Worm (Caenorhabditis elegans): ENCODE data around the gene eef-1A.2.

The eef-1A.2 gene

DNA sequence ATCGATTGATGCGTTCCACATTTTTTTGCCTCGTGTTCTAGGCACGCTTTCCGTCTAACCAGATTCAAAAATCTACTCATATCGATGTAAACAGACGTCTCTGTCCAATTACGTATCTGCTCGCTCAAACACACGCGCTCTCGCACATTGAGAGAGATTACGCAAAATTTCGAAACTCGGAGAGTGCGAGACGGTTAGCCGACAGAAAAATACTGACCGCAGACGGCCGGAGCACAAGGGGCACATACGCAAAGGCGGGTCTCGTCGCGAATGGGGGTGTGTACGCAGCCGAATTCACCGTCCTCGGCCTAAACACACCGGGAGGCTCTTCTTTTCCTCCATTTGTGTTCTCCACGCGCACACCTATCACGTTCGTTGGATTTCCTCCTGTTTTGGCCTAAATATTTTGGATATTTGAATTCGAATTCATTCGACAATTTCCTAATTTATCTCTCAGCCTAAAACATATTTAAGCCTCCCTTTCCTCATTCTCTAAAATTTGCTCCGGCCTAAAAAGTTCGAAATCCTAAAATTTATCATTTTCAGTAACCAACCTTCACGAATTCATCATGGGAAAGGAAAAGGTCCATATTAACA is at the start of gene eef-1A.2:
Gene eef-1A.2 (plus strand): TSS at position 547 of the 597 bp plus-strand sequence.
- no peak for TF ChIP-seq unc-62 (GFP tag; optimal IDR thresholded peaks at IDR 0.05)

DNA sequence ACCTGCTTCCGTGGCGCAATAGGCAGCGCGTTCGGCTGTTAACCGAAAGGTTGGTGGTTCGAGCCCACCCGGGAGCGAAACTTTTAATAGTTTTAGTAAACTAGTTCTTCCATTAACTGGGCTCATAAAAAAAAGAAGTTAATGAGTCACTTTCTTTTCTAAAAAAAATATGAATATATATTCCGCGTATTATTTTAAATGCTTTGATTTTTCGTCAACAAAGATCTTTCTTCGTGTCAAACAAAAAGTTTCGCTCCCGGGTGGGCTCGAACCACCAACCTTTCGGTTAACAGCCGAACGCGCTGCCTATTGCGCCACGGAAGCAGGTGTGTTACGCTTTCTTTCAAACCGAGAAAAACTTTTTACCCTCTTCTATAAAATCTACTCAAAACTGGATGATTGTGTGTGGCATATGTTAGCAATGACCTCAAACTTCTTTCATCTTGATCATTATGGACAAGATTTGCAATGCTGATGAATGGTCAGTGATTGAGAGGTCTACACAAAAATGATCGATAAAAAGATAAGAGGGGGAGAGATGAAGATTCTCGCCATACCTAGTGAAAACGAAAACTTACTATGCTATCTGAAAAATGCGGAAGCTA is 49.6 kb upstream of the eef-1A.2 start:
- no peak for TF ChIP-seq unc-62 (GFP tag; optimal IDR thresholded peaks at IDR 0.05)

ce11 chrX:7776509-7777001 is 46.9 kb upstream of the eef-1A.2 start, which contains the start of gene mec-7:
Gene mec-7, minus strand, starts transcription at chrX:7776689.
- no peak for TF ChIP-seq unc-62 (GFP tag; optimal IDR thresholded peaks at IDR 0.05)

- no peak for TF ChIP-seq unc-62 (GFP tag; optimal IDR thresholded peaks at IDR 0.05)
Measured at ce11 chrX:7778786-7779185, 44.7 kb upstream of the eef-1A.2 start.

ce11 chrX:7779527-7780033 is 43.9 kb upstream of the eef-1A.2 start, which contains the start of gene ZK154.1:
Gene ZK154.1, plus strand, starts transcription at chrX:7779577.
- no peak for TF ChIP-seq unc-62 (GFP tag; optimal IDR thresholded peaks at IDR 0.05)

- TF ChIP-seq unc-62 (GFP tag; optimal IDR thresholded peaks at IDR 0.05) = no peak
Measured at ce11 chrX:7781827-7782226, 41.6 kb upstream of the eef-1A.2 start.

ce11 chrX:7782389-7782788 is 41.1 kb upstream of the eef-1A.2 start, which contains the start of gene ZK154.4:
Gene ZK154.4, minus strand, starts transcription at chrX:7782415.
- no peak for TF ChIP-seq unc-62 (GFP tag; optimal IDR thresholded peaks at IDR 0.05)

ce11 chrX:7787885-7788353 is 35.5 kb upstream of the eef-1A.2 start, which contains the start of gene ZK154.5:
Gene ZK154.5, minus strand, starts transcription at chrX:7787935.
- TF ChIP-seq unc-62 (GFP tag; optimal IDR thresholded peaks at IDR 0.05) = no peak

DNA sequence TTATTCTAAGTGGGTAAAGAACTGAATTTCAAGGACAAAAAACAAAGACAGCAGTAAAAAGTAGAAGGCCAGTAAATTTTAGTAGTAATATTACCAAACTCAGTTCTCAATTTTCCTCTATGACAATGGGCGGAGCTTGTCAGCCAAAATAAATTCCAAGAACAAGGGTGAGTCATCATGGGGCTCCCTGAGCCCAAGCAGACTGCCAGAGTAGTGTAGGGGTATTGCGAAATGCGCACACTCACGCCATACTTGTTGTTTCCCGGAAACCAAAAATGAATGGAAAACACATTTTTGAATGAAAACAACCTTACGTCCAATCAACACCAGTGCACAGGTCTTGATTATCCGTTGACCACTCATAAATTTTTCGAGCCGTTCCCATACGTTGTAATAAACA is 31.7 kb upstream of the eef-1A.2 start:
- no peak for TF ChIP-seq unc-62 (GFP tag; optimal IDR thresholded peaks at IDR 0.05)

- TF ChIP-seq unc-62 (GFP tag; optimal IDR thresholded peaks at IDR 0.05) = no peak
Measured at ce11 chrX:7793377-7794041, 29.9 kb upstream of the eef-1A.2 start, which contains the start of gene ZK154.6. Gene ZK154.6, minus strand, starts transcription at chrX:7793563.

ce11 chrX:7794306-7794743 is 29.1 kb upstream of the eef-1A.2 start:
- no peak for TF ChIP-seq unc-62 (GFP tag; optimal IDR thresholded peaks at IDR 0.05)

DNA sequence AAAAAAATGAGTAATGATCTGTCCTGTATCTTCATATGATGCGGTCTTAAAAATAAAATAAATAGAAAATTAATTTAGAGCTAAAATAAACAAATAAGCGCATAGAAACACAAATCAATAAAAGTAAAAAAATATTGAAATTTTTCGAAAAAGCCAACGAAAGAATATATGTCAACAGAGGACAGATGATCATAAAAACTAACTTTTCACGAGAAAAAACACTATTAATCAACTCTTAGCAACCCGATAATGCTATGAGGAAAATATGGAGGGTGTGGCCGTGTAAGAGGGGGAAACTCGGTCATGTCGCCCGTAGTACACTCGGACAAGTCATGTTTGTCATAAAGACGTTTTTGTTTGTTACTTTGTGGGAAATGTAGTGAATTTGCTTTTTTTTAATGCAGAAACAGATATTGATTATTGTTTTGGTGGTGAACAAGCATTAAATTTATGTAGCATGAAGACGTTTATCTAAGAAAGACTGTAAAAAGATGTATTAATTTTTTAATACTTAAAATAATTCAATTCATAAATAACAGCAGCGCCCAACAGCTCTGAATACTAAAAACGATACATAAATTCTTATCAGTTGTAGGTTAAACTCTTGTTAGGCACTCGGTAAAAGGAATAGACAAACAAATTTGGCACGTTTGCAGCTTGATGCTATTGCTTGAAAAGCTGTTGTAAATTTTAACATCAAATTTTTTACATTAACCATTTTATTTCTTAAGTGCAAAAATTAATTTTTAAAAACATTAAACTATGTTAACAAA is 25.0 kb upstream of the eef-1A.2 start, which contains the start of gene adm-4:
Gene adm-4 (minus strand): TSS at position 51 of the 773 bp plus-strand sequence.
- no peak for TF ChIP-seq unc-62 (GFP tag; optimal IDR thresholded peaks at IDR 0.05)

- TF ChIP-seq unc-62 (GFP tag; optimal IDR thresholded peaks at IDR 0.05) = no peak
Measured at ce11 chrX:7799680-7800079, 23.8 kb upstream of the eef-1A.2 start, which contains the start of gene gpx-7. Gene gpx-7, minus strand, starts transcription at chrX:7799780.

ce11 chrX:7800370-7800769 is 23.1 kb upstream of the eef-1A.2 start:
- no peak for TF ChIP-seq unc-62 (GFP tag; optimal IDR thresholded peaks at IDR 0.05)

DNA sequence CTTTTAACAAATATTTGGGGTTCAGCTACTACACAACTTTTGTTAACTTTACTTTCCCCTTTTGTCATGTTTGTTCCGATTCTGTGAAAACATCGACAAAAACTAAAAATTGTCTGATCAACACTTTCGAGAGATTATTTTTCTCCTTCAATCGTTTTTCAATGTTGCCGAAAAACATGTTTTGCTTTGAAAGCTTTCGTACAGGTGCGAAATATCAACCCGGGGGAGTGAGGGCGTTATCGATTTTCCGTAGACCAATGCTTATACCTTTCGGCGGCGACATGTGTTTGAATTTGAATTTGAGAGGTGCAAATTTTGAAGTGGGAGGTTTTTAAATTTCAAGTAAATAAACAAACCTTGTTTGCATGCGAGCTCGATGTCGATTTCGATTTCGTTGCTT is 15.1 kb upstream of the eef-1A.2 start:
- no peak for TF ChIP-seq unc-62 (GFP tag; optimal IDR thresholded peaks at IDR 0.05)

All from whole organism, dauer.